Worm (Caenorhabditis elegans) whole organism, early embryonic: ENCODE results near the gene srh-236.

Experiments
- B0310.2 ChIP-seq: sonication (generic microtip); optimal IDR thresholded peaks from 2 replicates; lab custom pipeline; 2016; ENCODE audit warnings: mild to moderate bottlenecking, missing genetic modification characterization, missing compliant biosample characterization
- F13C5.2 ChIP-seq: sonication (generic microtip); optimal IDR thresholded peaks from 2 replicates; lab custom pipeline; 2017; ENCODE audit warnings: mild to moderate bottlenecking, missing genetic modification characterization, inconsistent platforms, missing compliant biosample characterization
- aly-1 ChIP-seq: sonication (generic microtip); optimal IDR thresholded peaks from 2 replicates; lab custom pipeline; 2016; ENCODE audit warnings: missing genetic modification characterization, missing compliant biosample characterization
- ama-1 ChIP-seq: fragments of 150-350 bp; optimal IDR thresholded peaks from 2 replicates; lab custom pipeline; 2014
- ceh-13 ChIP-seq: fragments of 200-800 bp; sonication (Bioruptor generic); optimal IDR thresholded peaks from 2 replicates; lab custom pipeline; 2018; ENCODE audit warnings: mild to moderate bottlenecking, missing genetic modification characterization, missing compliant biosample characterization
- ceh-36 ChIP-seq: sonication (generic microtip); optimal IDR thresholded peaks from 2 replicates; lab custom pipeline; 2016; ENCODE audit warnings: missing genetic modification characterization, inconsistent platforms, missing compliant biosample characterization
- ets-7 ChIP-seq: sonication (generic microtip); optimal IDR thresholded peaks from 2 replicates; lab custom pipeline; 2016; ENCODE audit warnings: missing genotype, missing genetic modification characterization, missing compliant biosample characterization
- flt-1 ChIP-seq: fragments of 200-800 bp; sonication (Bioruptor generic); IDR thresholded peaks from 2 replicates; pipeline ENCODE4 v1.3.6; 2022; ENCODE audit warnings: missing genetic modification characterization, missing compliant biosample characterization
- hmbx-1 ChIP-seq: sonication (generic microtip); optimal IDR thresholded peaks from 2 replicates; lab custom pipeline; 2016; ENCODE audit warnings: mild to moderate bottlenecking, missing genetic modification characterization, missing compliant biosample characterization
- hmg-4 ChIP-seq: fragments of 200-800 bp; sonication (Bioruptor generic); optimal IDR thresholded peaks from 2 replicates; lab custom pipeline; 2018; ENCODE audit warnings: mild to moderate bottlenecking, missing genetic modification characterization, missing compliant biosample characterization
- hnd-1 ChIP-seq: sonication (generic microtip); optimal IDR thresholded peaks from 2 replicates; lab custom pipeline; 2016; ENCODE audit warnings: missing genetic modification characterization, missing compliant biosample characterization
- pes-1 ChIP-seq: fragments of 200-800 bp; sonication (Bioruptor generic); IDR thresholded peaks from 2 replicates; pipeline ENCODE4 v1.3.6; 2022; ENCODE audit warnings: missing genetic modification reagents, missing genetic modification characterization, missing compliant biosample characterization
- scrt-1 ChIP-seq: fragments of 200-800 bp; sonication (Bioruptor generic); IDR thresholded peaks from 2 replicates; pipeline ENCODE4 v1.3.6; 2022; ENCODE audit warnings: missing genetic modification characterization, missing compliant biosample characterization
- sea-1 ChIP-seq: fragments of 200-800 bp; sonication (Bioruptor generic); conservative IDR thresholded peaks from 2 replicates; pipeline ENCODE4 v1.3.6; 2022; ENCODE audit warnings: missing genetic modification characterization, missing compliant biosample characterization
- tbx-11 ChIP-seq: fragments of 200-800 bp; sonication (Bioruptor generic); IDR thresholded peaks from 2 replicates; pipeline ENCODE4 v1.3.6; 2022; ENCODE audit warnings: missing genetic modification characterization, missing compliant biosample characterization
- tbx-37 ChIP-seq: fragments of 200-800 bp; sonication (Bioruptor generic); conservative IDR thresholded peaks from 2 replicates; pipeline ENCODE4 v1.3.6; 2022; ENCODE audit warnings: missing genetic modification reagents, missing genetic modification characterization, missing compliant biosample characterization
- tra-4 ChIP-seq: sonication (generic microtip); optimal IDR thresholded peaks from 2 replicates; lab custom pipeline; 2017; ENCODE audit warnings: missing genetic modification characterization, missing compliant biosample characterization

Gene srh-236

ce11 chrV:17217690-17218089 is 5.9 kb upstream of the srh-236 start, which contains the start of gene srbc-62:
TSS of gene srbc-62 (plus strand) at chrV:17217990.
- no peak for TF ChIP-seq ama-1
- TF ChIP-seq B0310.2, result no peak
- TF ChIP-seq flt-1 (GFP tag; lab: Robert Waterston, UW), result no peak
- TF ChIP-seq sea-1 (GFP tag; lab: Robert Waterston, UW), result no peak
- no peak for TF ChIP-seq pes-1 (GFP tag; lab: Robert Waterston, UW)
- no peak for TF ChIP-seq ceh-36 (tag; lab: Kevin White, UChicago)
- TF ChIP-seq ceh-13 (GFP tag; lab: Kevin White, UChicago), result no peak
- no peak for TF ChIP-seq hmg-4
- no peak for TF ChIP-seq aly-1
- no peak for TF ChIP-seq tra-4 (tag; lab: Kevin White, UChicago)
- TF ChIP-seq hnd-1 (tag; lab: Kevin White, UChicago), result no peak
- TF ChIP-seq tbx-37 (GFP tag; lab: Robert Waterston, UW), result no peak
- TF ChIP-seq scrt-1 (GFP tag; lab: Robert Waterston, UW), result no peak
- TF ChIP-seq tbx-11, result no peak
- no peak for TF ChIP-seq hmbx-1 (tag; lab: Kevin White, UChicago)
- no peak for TF ChIP-seq F13C5.2

- no peak for TF ChIP-seq hmbx-1 (tag; lab: Kevin White, UChicago)
- TF ChIP-seq flt-1 (GFP tag; lab: Robert Waterston, UW), result no peak
- no peak for TF ChIP-seq aly-1
- no peak for TF ChIP-seq F13C5.2
Measured at ce11 chrV:17215602-17216001, 3.8 kb upstream of the srh-236 start.

- TF ChIP-seq hnd-1 (tag; lab: Kevin White, UChicago), result no peak
- no peak for TF ChIP-seq hmg-4
- TF ChIP-seq F13C5.2, result no peak
- TF ChIP-seq ama-1, result no peak
- TF ChIP-seq B0310.2, result no peak
- TF ChIP-seq tbx-37 (GFP tag; lab: Robert Waterston, UW), result no peak
- no peak for TF ChIP-seq aly-1
- no peak for TF ChIP-seq flt-1 (GFP tag; lab: Robert Waterston, UW)
- TF ChIP-seq ets-7 (tag; lab: Kevin White, UChicago), result no peak
- TF ChIP-seq scrt-1 (GFP tag; lab: Robert Waterston, UW), result no peak
- no peak for TF ChIP-seq ceh-13 (GFP tag; lab: Kevin White, UChicago)
- no peak for TF ChIP-seq sea-1 (GFP tag; lab: Robert Waterston, UW)
- no peak for TF ChIP-seq ceh-36 (tag; lab: Kevin White, UChicago)
- no peak for TF ChIP-seq pes-1 (GFP tag; lab: Robert Waterston, UW)
- no peak for TF ChIP-seq hmbx-1 (tag; lab: Kevin White, UChicago)
- no peak for TF ChIP-seq tbx-11
- no peak for TF ChIP-seq tra-4 (tag; lab: Kevin White, UChicago)
Measured at ce11 chrV:17212743-17213142, 904 bp upstream of the srh-236 start, which contains the start of gene srh-113. TSS of gene srh-113 (plus strand) at chrV:17213043.

ce11 chrV:17208045-17208444 is 3.8 kb downstream of the srh-236 start, which contains the start of gene Y68A4A.13:
TSS of gene Y68A4A.13 (minus strand) at chrV:17208145.
- TF ChIP-seq tbx-11, result no peak
- TF ChIP-seq hmg-4, result no peak
- no peak for TF ChIP-seq pes-1 (GFP tag; lab: Robert Waterston, UW)
- TF ChIP-seq F13C5.2, result no peak
- no peak for TF ChIP-seq ets-7 (tag; lab: Kevin White, UChicago)
- no peak for TF ChIP-seq hmbx-1 (tag; lab: Kevin White, UChicago)
- no peak for TF ChIP-seq B0310.2
- no peak for TF ChIP-seq scrt-1 (GFP tag; lab: Robert Waterston, UW)
- no peak for TF ChIP-seq tra-4 (tag; lab: Kevin White, UChicago)
- no peak for TF ChIP-seq tbx-37 (GFP tag; lab: Robert Waterston, UW)
- no peak for TF ChIP-seq aly-1
- no peak for TF ChIP-seq ama-1
- no peak for TF ChIP-seq flt-1 (GFP tag; lab: Robert Waterston, UW)
- no peak for TF ChIP-seq ceh-36 (tag; lab: Kevin White, UChicago)
- TF ChIP-seq sea-1 (GFP tag; lab: Robert Waterston, UW), result no peak
- no peak for TF ChIP-seq ceh-13 (GFP tag; lab: Kevin White, UChicago)
- no peak for TF ChIP-seq hnd-1 (tag; lab: Kevin White, UChicago)

ce11 chrV:17206469-17206868 is 5.4 kb downstream of the srh-236 start:
- no peak for TF ChIP-seq hmbx-1 (tag; lab: Kevin White, UChicago)
- no peak for TF ChIP-seq ceh-36 (tag; lab: Kevin White, UChicago)
- TF ChIP-seq scrt-1 (GFP tag; lab: Robert Waterston, UW), result no peak
- TF ChIP-seq flt-1 (GFP tag; lab: Robert Waterston, UW), result no peak
- no peak for TF ChIP-seq pes-1 (GFP tag; lab: Robert Waterston, UW)
- TF ChIP-seq tra-4 (tag; lab: Kevin White, UChicago), result no peak
- no peak for TF ChIP-seq B0310.2
- TF ChIP-seq tbx-37 (GFP tag; lab: Robert Waterston, UW), result no peak
- no peak for TF ChIP-seq ets-7 (tag; lab: Kevin White, UChicago)
- no peak for TF ChIP-seq hmg-4
- no peak for TF ChIP-seq ceh-13 (GFP tag; lab: Kevin White, UChicago)
- no peak for TF ChIP-seq aly-1
- TF ChIP-seq sea-1 (GFP tag; lab: Robert Waterston, UW), result no peak
- no peak for TF ChIP-seq ama-1
- no peak for TF ChIP-seq tbx-11
- TF ChIP-seq hnd-1 (tag; lab: Kevin White, UChicago), result no peak
- TF ChIP-seq F13C5.2, result no peak

ce11 chrV:17201847-17202246 is 10.0 kb downstream of the srh-236 start, which contains the start of gene Y68A4A.10:
TSS of gene Y68A4A.10 (plus strand) at chrV:17202147.
- no peak for TF ChIP-seq ceh-13 (GFP tag; lab: Kevin White, UChicago)
- no peak for TF ChIP-seq sea-1 (GFP tag; lab: Robert Waterston, UW)
- no peak for TF ChIP-seq tbx-11
- TF ChIP-seq ama-1, result no peak
- TF ChIP-seq F13C5.2, result no peak

ce11 chrV:17198926-17199325 is 12.9 kb downstream of the srh-236 start, which contains the start of gene srz-96:
TSS of gene srz-96 (plus strand) at chrV:17199226.
- TF ChIP-seq F13C5.2, result no peak

ce11 chrV:17192238-17192637 is 19.6 kb downstream of the srh-236 start, which contains the start of gene srz-47:
TSS of gene srz-47 (minus strand) at chrV:17192338.
- TF ChIP-seq ets-7 (tag; lab: Kevin White, UChicago), result no peak
- no peak for TF ChIP-seq hmg-4
- TF ChIP-seq hmbx-1 (tag; lab: Kevin White, UChicago), result no peak
- no peak for TF ChIP-seq pes-1 (GFP tag; lab: Robert Waterston, UW)
- no peak for TF ChIP-seq ceh-13 (GFP tag; lab: Kevin White, UChicago)
- no peak for TF ChIP-seq tbx-37 (GFP tag; lab: Robert Waterston, UW)
- no peak for TF ChIP-seq sea-1 (GFP tag; lab: Robert Waterston, UW)
- no peak for TF ChIP-seq scrt-1 (GFP tag; lab: Robert Waterston, UW)
- no peak for TF ChIP-seq B0310.2
- no peak for TF ChIP-seq hnd-1 (tag; lab: Kevin White, UChicago)
- TF ChIP-seq aly-1, result no peak
- TF ChIP-seq ceh-36 (tag; lab: Kevin White, UChicago), result no peak
- TF ChIP-seq ama-1, result no peak
- TF ChIP-seq tra-4 (tag; lab: Kevin White, UChicago), result no peak
- TF ChIP-seq flt-1 (GFP tag; lab: Robert Waterston, UW), result no peak
- TF ChIP-seq F13C5.2, result no peak
- no peak for TF ChIP-seq tbx-11
